Worm (Caenorhabditis elegans): ENCODE results near the gene rml-4.
"Not testable (repeated sequence)": the region's sequence is repeated elsewhere in the genome, so short reads cannot be mapped to it uniquely, and the experiment has no call there.

- TF ChIP-seq nhr-11 (tag; optimal IDR thresholded peaks at IDR 0.05); ceh-48 (tag; optimal IDR thresholded peaks at IDR 0.05); ref-2 (tag; optimal IDR thresholded peaks at IDR 0.05); ceh-9 (tag; optimal IDR thresholded peaks at IDR 0.05); T23F11.4 (GFP tag; optimal IDR thresholded peaks at IDR 0.05); unc-86 (tag; optimal IDR thresholded peaks at IDR 0.05); hlh-15 (tag; optimal IDR thresholded peaks at IDR 0.05); fkh-10 (GFP tag; optimal IDR thresholded peaks at IDR 0.05); hlh-30 (tag; optimal IDR thresholded peaks at IDR 0.05; ENCODE audit: insufficient read depth); dve-1 (tag; optimal IDR thresholded peaks at IDR 0.05); ama-1 (optimal IDR thresholded peaks at IDR 0.05); nfya-1 (tag; optimal IDR thresholded peaks at IDR 0.05); pqm-1 (tag; optimal IDR thresholded peaks at IDR 0.05); ceh-31 (tag; optimal IDR thresholded peaks at IDR 0.05): not testable (repeated sequence)
Observed at ce11 chrII:4309112-4309511, 14.2 kb downstream of the rml-4 start.
